Worm (Caenorhabditis elegans) whole organism, late embryonic: ENCODE data around the gene ZK105.6.

Experiments
- C38D4.7 ChIP-seq: fragments of 200-800 bp; sonication (Bioruptor generic); optimal IDR thresholded peaks from 2 replicates; lab custom pipeline; 2018; ENCODE audit warnings: mild to moderate bottlenecking, missing genetic modification characterization, moderate library complexity, missing compliant biosample characterization
- F13H6.1 ChIP-seq: sonication (generic microtip); optimal IDR thresholded peaks from 2 replicates; lab custom pipeline; 2016; ENCODE audit warnings: missing genetic modification characterization, missing compliant biosample characterization
- K02D7.2 ChIP-seq: sonication (generic microtip); optimal IDR thresholded peaks from 2 replicates; lab custom pipeline; 2017; ENCODE audit warnings: mild to moderate bottlenecking, missing genetic modification characterization, missing compliant biosample characterization
- K09A11.1 ChIP-seq: sonication (generic microtip); optimal IDR thresholded peaks from 2 replicates; lab custom pipeline; 2017; ENCODE audit warnings: antibody characterized with exemption, mild to moderate bottlenecking, missing genetic modification characterization, missing compliant biosample characterization; ENCODE audit not compliant: insufficient read depth
- T23F11.4 ChIP-seq: fragments of 200-800 bp; sonication (Bioruptor generic); optimal IDR thresholded peaks from 2 replicates; lab custom pipeline; 2018; ENCODE audit warnings: mild to moderate bottlenecking, missing genetic modification characterization, missing compliant biosample characterization
- ahr-1 ChIP-seq: sonication (generic microtip); optimal IDR thresholded peaks from 2 replicates; lab custom pipeline; 2016; ENCODE audit warnings: missing genetic modification characterization, missing compliant biosample characterization
- ama-1 ChIP-seq: fragments of 150-350 bp; optimal IDR thresholded peaks from 2 replicates; lab custom pipeline; 2014
- ceh-14 ChIP-seq: sonication (generic microtip); optimal IDR thresholded peaks from 2 replicates; lab custom pipeline; 2016; ENCODE audit warnings: missing genotype, missing genetic modification characterization, missing compliant biosample characterization
- ceh-18 ChIP-seq: sonication (generic microtip); optimal IDR thresholded peaks from 2 replicates; lab custom pipeline; 2016; ENCODE audit warnings: missing genetic modification characterization, missing compliant biosample characterization
- ceh-30 ChIP-seq: fragments of 150-350 bp; optimal IDR thresholded peaks from 2 replicates; lab custom pipeline; 2014; ENCODE audit warnings: missing biosample characterization, missing genetic modification characterization
- dve-1 ChIP-seq: sonication (generic microtip); optimal IDR thresholded peaks from 2 replicates; lab custom pipeline; 2017; ENCODE audit warnings: antibody characterized with exemption, mild to moderate bottlenecking, missing genetic modification characterization, missing compliant biosample characterization
- elt-2 ChIP-seq: sonication (generic microtip); optimal IDR thresholded peaks from 2 replicates; lab custom pipeline; 2016; ENCODE audit warnings: missing genetic modification reagents, missing genetic modification characterization, missing compliant biosample characterization
- elt-4 ChIP-seq: sonication (generic microtip); optimal IDR thresholded peaks from 2 replicates; lab custom pipeline; 2016; ENCODE audit warnings: missing genetic modification characterization, missing compliant biosample characterization
- eyg-1 ChIP-seq: sonication (generic microtip); optimal IDR thresholded peaks from 2 replicates; lab custom pipeline; 2016; ENCODE audit warnings: missing genotype, missing genetic modification characterization, missing compliant biosample characterization
- fax-1 ChIP-seq: sonication (generic microtip); optimal IDR thresholded peaks from 2 replicates; lab custom pipeline; 2016; ENCODE audit warnings: missing genotype, missing genetic modification characterization, missing compliant biosample characterization
- gmeb-2 ChIP-seq: sonication (generic microtip); optimal IDR thresholded peaks from 2 replicates; lab custom pipeline; 2016; ENCODE audit warnings: missing genetic modification characterization, inconsistent platforms, missing compliant biosample characterization
- hlh-13 ChIP-seq: fragments of 200-800 bp; sonication (Bioruptor generic); optimal IDR thresholded peaks from 2 replicates; lab custom pipeline; 2018; ENCODE audit warnings: mild to moderate bottlenecking, missing genetic modification characterization, missing compliant biosample characterization
- hlh-30 ChIP-seq: sonication (generic microtip); optimal IDR thresholded peaks from 2 replicates; lab custom pipeline; 2017; ENCODE audit warnings: antibody characterized with exemption, missing genetic modification characterization, missing compliant biosample characterization; ENCODE audit not compliant: insufficient read depth
- hlh-6 ChIP-seq: sonication (generic microtip); optimal IDR thresholded peaks from 2 replicates; lab custom pipeline; 2016; ENCODE audit warnings: missing genotype, missing genetic modification characterization, missing compliant biosample characterization
- hlh-8 ChIP-seq: sonication (generic microtip); optimal IDR thresholded peaks from 2 replicates; lab custom pipeline; 2016; ENCODE audit warnings: missing genotype, missing genetic modification characterization, missing compliant biosample characterization
- lim-6 ChIP-seq: sonication (generic microtip); optimal IDR thresholded peaks from 2 replicates; lab custom pipeline; 2016; ENCODE audit warnings: missing genetic modification characterization, missing compliant biosample characterization
- madf-2 ChIP-seq: sonication (generic microtip); optimal IDR thresholded peaks from 2 replicates; lab custom pipeline; 2017; ENCODE audit warnings: missing genetic modification characterization, missing compliant biosample characterization
- nhr-11 ChIP-seq: fragments of 150-350 bp; optimal IDR thresholded peaks from 2 replicates; lab custom pipeline; 2014; ENCODE audit warnings: missing biosample characterization, missing genetic modification characterization
- nhr-232 ChIP-seq: sonication (generic microtip); optimal IDR thresholded peaks from 2 replicates; lab custom pipeline; 2016; ENCODE audit warnings: missing genetic modification characterization, missing compliant biosample characterization
- npax-4 ChIP-seq: sonication (generic microtip); optimal IDR thresholded peaks from 2 replicates; lab custom pipeline; 2016; ENCODE audit warnings: missing genetic modification characterization, missing compliant biosample characterization
- odd-2 ChIP-seq: sonication (generic microtip); optimal IDR thresholded peaks from 2 replicates; lab custom pipeline; 2017; ENCODE audit warnings: antibody characterized with exemption, mild to moderate bottlenecking, missing genetic modification characterization, missing compliant biosample characterization
- pat-9 ChIP-seq: fragments of 200-800 bp; sonication (Bioruptor generic); optimal IDR thresholded peaks from 2 replicates; lab custom pipeline; 2018; ENCODE audit warnings: mild to moderate bottlenecking, missing genetic modification characterization, moderate library complexity, missing compliant biosample characterization
- pqm-1 ChIP-seq: sonication (generic microtip); optimal IDR thresholded peaks from 2 replicates; lab custom pipeline; 2016; ENCODE audit warnings: missing genetic modification characterization, missing compliant biosample characterization
- pros-1 ChIP-seq: fragments of 150-350 bp; optimal IDR thresholded peaks from 2 replicates; lab custom pipeline; 2014; ENCODE audit warnings: missing biosample characterization, missing genetic modification reagents, missing genetic modification characterization
- rnt-1 ChIP-seq: sonication (generic microtip); optimal IDR thresholded peaks from 2 replicates; lab custom pipeline; 2016; ENCODE audit warnings: missing genetic modification characterization, missing compliant biosample characterization
- sdc-2 ChIP-seq: sonication (generic microtip); optimal IDR thresholded peaks from 2 replicates; lab custom pipeline; 2016; ENCODE audit warnings: missing genotype, missing genetic modification characterization, missing compliant biosample characterization
- sox-2 ChIP-seq: fragments of 200-800 bp; sonication (Bioruptor generic); IDR thresholded peaks from 2 replicates; pipeline ENCODE4 v1.3.6; 2022; ENCODE audit warnings: missing genetic modification reagents, missing genetic modification characterization, missing compliant biosample characterization
- unc-3 ChIP-seq, 2 experiments: fragments of 200-800 bp in 1 of 2; sonication (Bioruptor generic) in 1 of 2; sonication (generic microtip) in 1 of 2; conservative IDR thresholded peaks in 1 of 2; optimal IDR thresholded peaks in 1 of 2; 2 replicates each; pipeline versions ENCODE4 v1.3.6 to Lab custom; 2016 to 2022; ENCODE audit warnings: missing compliant biosample characterization in 2 of 2, missing genetic modification characterization in 2 of 2, missing genetic modification reagents in 1 of 2
- unc-42 ChIP-seq: sonication (generic microtip); optimal IDR thresholded peaks from 2 replicates; lab custom pipeline; 2016; ENCODE audit warnings: missing genotype, missing genetic modification characterization, missing compliant biosample characterization
- unc-55 ChIP-seq: sonication (generic microtip); optimal IDR thresholded peaks from 2 replicates; lab custom pipeline; 2017; ENCODE audit warnings: missing biosample characterization, missing genetic modification reagents, missing genetic modification characterization
- unc-86 ChIP-seq: sonication (generic microtip); optimal IDR thresholded peaks from 2 replicates; lab custom pipeline; 2016; ENCODE audit warnings: missing genetic modification characterization, missing compliant biosample characterization
- zip-5 ChIP-seq: sonication (generic microtip); optimal IDR thresholded peaks from 2 replicates; lab custom pipeline; 2016; ENCODE audit warnings: missing genetic modification characterization, missing compliant biosample characterization

The ZK105.6 gene

ce11 chrV:7759270-7759669 is 35.4 kb upstream of the ZK105.6 start:
- no peak for TF ChIP-seq pqm-1 (tag; lab: Kevin White, UChicago)
- TF ChIP-seq nhr-232 (tag; lab: Kevin White, UChicago) = no peak
- TF ChIP-seq gmeb-2 (tag; lab: Kevin White, UChicago) = no peak
- peak; percentile 73 for TF ChIP-seq unc-42 (tag; lab: Kevin White, UChicago)
- peak; percentile 65 for TF ChIP-seq unc-55 (GFP tag; lab: Kevin White, UChicago)
- no peak for TF ChIP-seq K09A11.1
- TF ChIP-seq hlh-30 (tag; lab: Kevin White, UChicago) = peak; percentile 0
- no peak for TF ChIP-seq odd-2 (tag; lab: Kevin White, UChicago)
- no peak for TF ChIP-seq elt-4 (tag; lab: Kevin White, UChicago)
- TF ChIP-seq ceh-14 (tag; lab: Kevin White, UChicago) = no peak
- peak; percentile 45 for TF ChIP-seq ceh-18 (tag; lab: Kevin White, UChicago)

ce11 chrV:7755991-7756390 is 32.1 kb upstream of the ZK105.6 start:
- peak; percentile 79 for TF ChIP-seq elt-2 (tag; lab: Kevin White, UChicago)
- no peak for TF ChIP-seq ceh-14 (tag; lab: Kevin White, UChicago)

- TF ChIP-seq hlh-30 (tag; lab: Kevin White, UChicago) = no peak
- TF ChIP-seq ceh-30 (tag; lab: Kevin White, UChicago) = no peak
- TF ChIP-seq pros-1 (tag; lab: Kevin White, UChicago) = no peak
- TF ChIP-seq nhr-11 (tag; lab: Kevin White, UChicago) = no peak
- no peak for TF ChIP-seq lim-6
- TF ChIP-seq pat-9 (tag; lab: Kevin White, UChicago) = no peak
- TF ChIP-seq elt-4 (tag; lab: Kevin White, UChicago) = no peak
Observed at ce11 chrV:7754557-7754956, 30.7 kb upstream of the ZK105.6 start, which contains the start of gene T05B11.4. TSS of gene T05B11.4 (minus strand) at chrV:7754657.

ce11 chrV:7749708-7750107 is 25.8 kb upstream of the ZK105.6 start:
- TF ChIP-seq nhr-232 (tag; lab: Kevin White, UChicago) (no peak), sox-2 (GFP tag; lab: Robert Waterston, UW) (no peak), C38D4.7 (GFP tag; lab: Kevin White, UChicago) (no peak), lim-6 (no peak), F13H6.1 (tag; lab: Kevin White, UChicago) (no peak), hlh-6 (no peak), npax-4 (tag; lab: Kevin White, UChicago) (no peak), K02D7.2 (no peak), madf-2 (no peak), T23F11.4 (GFP tag; lab: Kevin White, UChicago) (no peak), sdc-2 (tag; lab: Kevin White, UChicago) (no peak), hlh-8 (no peak), zip-5 (tag; lab: Kevin White, UChicago) (no peak), ahr-1 (tag; lab: Kevin White, UChicago) (no peak)

- TF ChIP-seq zip-5 (tag; lab: Kevin White, UChicago) (no peak), ama-1 (lab: Kevin White, UChicago) (no peak), lim-6 (no peak), madf-2 (no peak), fax-1 (no peak), eyg-1 (no peak), elt-4 (tag; lab: Kevin White, UChicago) (no peak), F13H6.1 (tag; lab: Kevin White, UChicago) (no peak), rnt-1 (tag; lab: Kevin White, UChicago) (no peak), hlh-13 (no peak), unc-86 (tag; lab: Kevin White, UChicago) (no peak), pat-9 (tag; lab: Kevin White, UChicago) (no peak), ahr-1 (tag; lab: Kevin White, UChicago) (no peak), dve-1 (tag; lab: Kevin White, UChicago) (no peak), unc-3 (GFP tag; conservative IDR thresholded peaks at IDR 0.05; lab: Robert Waterston, UW) (no peak), unc-3 (tag; optimal IDR thresholded peaks at IDR 0.05; lab: Kevin White, UChicago) (no peak)
Observed at ce11 chrV:7747987-7748607, 24.2 kb upstream of the ZK105.6 start.
